Worm (Caenorhabditis elegans): Measurements from ENCODE around the gene spon-1.

- TF ChIP-seq W03F9.2 (tag; optimal IDR thresholded peaks at IDR 0.05) (no peak), him-1 (tag; optimal IDR thresholded peaks at IDR 0.05) (no peak)
Observed at ce11 chrII:7115638-7116037, 719 bp upstream of the spon-1 start, which contains the start of gene cutl-5.
